Fruit fly (Drosophila melanogaster) whole organism, embryonic: ENCODE results near the gene Tpr2.
A peak's percentile ranks its signal among the peaks of the same experiment; 100 is the strongest.

ENCODE experiments used
- Aef1 ChIP-seq: fragments of 200-800 bp; sonication (Bioruptor generic); IDR thresholded peaks from 3 replicates; pipeline ENCODE4 v1.3.6; 2022; ENCODE audit warnings: missing biosample characterization, missing genetic modification characterization
- Atf3 ChIP-seq: fragments of 200-800 bp; sonication (Bioruptor generic); optimal IDR thresholded peaks from 3 replicates; lab custom pipeline; 2016; ENCODE audit warnings: missing biosample characterization, missing genetic modification characterization
- B-H1 ChIP-seq: fragments of 200-800 bp; sonication (Bioruptor generic); IDR thresholded peaks from 3 replicates; pipeline ENCODE4 v1.3.6; 2022; ENCODE audit warnings: missing biosample characterization, missing genetic modification characterization
- CG10267 ChIP-seq: fragments of 200-800 bp; sonication (Bioruptor generic); optimal IDR thresholded peaks from 2 replicates; lab custom pipeline; 2018; ENCODE audit warnings: missing biosample characterization, mild to moderate bottlenecking, missing genetic modification characterization, moderate library complexity
- CG10543 ChIP-seq: fragments of 200-800 bp; sonication (Bioruptor generic); optimal IDR thresholded peaks from 3 replicates; lab custom pipeline; 2017; ENCODE audit warnings: missing biosample characterization, mild to moderate bottlenecking, missing genetic modification characterization, moderate library complexity
- CG11696 ChIP-seq: fragments of 200-800 bp; sonication (Bioruptor generic); IDR thresholded peaks from 2 replicates; pipeline ENCODE4 v1.3.6; 2022; ENCODE audit warnings: missing biosample characterization, missing genetic modification characterization
- CG13424 ChIP-seq: fragments of 200-800 bp; sonication (Bioruptor generic); optimal IDR thresholded peaks from 2 replicates; lab custom pipeline; 2019; ENCODE audit warnings: missing biosample characterization, mild to moderate bottlenecking, missing genetic modification characterization, moderate library complexity
- CG13775 ChIP-seq: fragments of 200-800 bp; sonication (Bioruptor generic); optimal IDR thresholded peaks from 3 replicates; lab custom pipeline; 2017; ENCODE audit warnings: missing biosample characterization, mild to moderate bottlenecking, missing genetic modification characterization
- CG2120 ChIP-seq: fragments of 200-800 bp; sonication (Bioruptor generic); optimal IDR thresholded peaks from 3 replicates; lab custom pipeline; 2016; ENCODE audit warnings: missing biosample characterization, missing genetic modification characterization
- CG2875 ChIP-seq: fragments of 200-800 bp; sonication (Bioruptor generic); optimal IDR thresholded peaks from 2 replicates; lab custom pipeline; 2017; ENCODE audit warnings: missing biosample characterization, mild to moderate bottlenecking, missing genetic modification characterization, missing genetic modification reagents
- CG30403 ChIP-seq: fragments of 200-800 bp; sonication (Bioruptor generic); optimal IDR thresholded peaks from 3 replicates; lab custom pipeline; 2016; ENCODE audit warnings: missing biosample characterization, missing genetic modification characterization
- CG4730 ChIP-seq: fragments of 200-800 bp; sonication (Bioruptor generic); IDR thresholded peaks from 2 replicates; pipeline ENCODE4 v1.3.6; 2022; ENCODE audit warnings: missing biosample characterization, missing genetic modification characterization
- CG7556 ChIP-seq: fragments of 200-800 bp; sonication (Bioruptor generic); optimal IDR thresholded peaks from 2 replicates; lab custom pipeline; 2017; ENCODE audit warnings: missing biosample characterization, mild to moderate bottlenecking, missing genetic modification characterization
- CG7839 ChIP-seq: fragments of 200-800 bp; sonication (Bioruptor generic); optimal IDR thresholded peaks from 3 replicates; lab custom pipeline; 2018; ENCODE audit warnings: missing biosample characterization, mild to moderate bottlenecking, missing genetic modification characterization, moderate library complexity
- CG9215 ChIP-seq: fragments of 200-800 bp; sonication (Bioruptor generic); IDR thresholded peaks from 2 replicates; pipeline ENCODE4 v1.3.6; 2022; ENCODE audit warnings: missing biosample characterization, missing genetic modification characterization
- CrebB ChIP-seq: fragments of 200-800 bp; sonication (Bioruptor generic); optimal IDR thresholded peaks from 3 replicates; lab custom pipeline; 2018; ENCODE audit warnings: missing biosample characterization, mild to moderate bottlenecking, missing genetic modification characterization
- D ChIP-seq, 2 experiments: fragments of 200-800 bp in 1 of 2; fragments of >200 bp in 1 of 2; sonication (Bioruptor generic) in 1 of 2; optimal IDR thresholded peaks; 2 replicates in 1 of 2; 3 replicates in 1 of 2; lab custom pipeline; 2017; ENCODE audit warnings: mild to moderate bottlenecking in 1 of 2, missing biosample characterization in 1 of 2, missing genetic modification characterization in 1 of 2, missing genetic modification reagents in 1 of 2
- Fer2 ChIP-seq: fragments of 200-800 bp; sonication (Bioruptor generic); optimal IDR thresholded peaks from 2 replicates; lab custom pipeline; 2018; ENCODE audit warnings: missing biosample characterization, mild to moderate bottlenecking, missing genetic modification characterization, moderate library complexity
- HmgZ ChIP-seq: fragments of 200-800 bp; sonication (Bioruptor generic); optimal IDR thresholded peaks from 2 replicates; lab custom pipeline; 2018; ENCODE audit warnings: missing biosample characterization, mild to moderate bottlenecking, missing genetic modification characterization
- Jarid2 ChIP-seq: fragments of 200-800 bp; sonication (Bioruptor generic); optimal IDR thresholded peaks from 3 replicates; lab custom pipeline; 2017; ENCODE audit warnings: mild to moderate bottlenecking, missing biosample characterization, missing genetic modification reagents, missing genetic modification characterization
- Lim3 ChIP-seq: fragments of 200-800 bp; sonication (Bioruptor generic); IDR thresholded peaks from 2 replicates; pipeline ENCODE4 v1.3.6; 2022; ENCODE audit warnings: missing biosample characterization, missing genetic modification characterization
- NFAT ChIP-seq: fragments of 200-800 bp; sonication (Bioruptor generic); IDR thresholded peaks from 2 replicates; pipeline ENCODE4 v1.3.6; 2022; ENCODE audit warnings: missing biosample characterization, missing genetic modification characterization
- Nf-YA ChIP-seq: fragments of 200-800 bp; sonication (Bioruptor generic); IDR thresholded peaks from 2 replicates; pipeline ENCODE4 v1.3.6; 2022; ENCODE audit warnings: missing biosample characterization, missing genetic modification characterization
- Nf-YC ChIP-seq: fragments of 200-800 bp; optimal IDR thresholded peaks from 3 replicates; lab custom pipeline; 2019; ENCODE audit warnings: missing biosample characterization, mild to moderate bottlenecking, missing genetic modification characterization, moderate library complexity
- Pdp1 ChIP-seq, 2 experiments: fragments of 200-800 bp; sonication (Bioruptor generic); optimal IDR thresholded peaks; 3 replicates each; lab custom pipeline; 2016; ENCODE audit warnings: missing biosample characterization in 2 of 2, missing genetic modification characterization in 2 of 2, mild to moderate bottlenecking in 1 of 2, moderate library complexity in 1 of 2
- Sox102F ChIP-seq: fragments of 200-800 bp; sonication (Bioruptor generic); optimal IDR thresholded peaks from 2 replicates; lab custom pipeline; 2018; ENCODE audit warnings: missing biosample characterization, mild to moderate bottlenecking, missing genetic modification characterization, moderate library complexity
- ac ChIP-seq: fragments of 200-800 bp; sonication (Bioruptor generic); optimal IDR thresholded peaks from 3 replicates; lab custom pipeline; 2017; ENCODE audit warnings: missing biosample characterization, mild to moderate bottlenecking, missing genetic modification characterization
- ap ChIP-seq: fragments of 200-800 bp; sonication (Bioruptor generic); IDR thresholded peaks from 2 replicates; pipeline ENCODE4 v1.3.6; 2022; ENCODE audit warnings: missing biosample characterization, missing genetic modification characterization
- ash1 ChIP-seq: fragments of 200-800 bp; sonication (Bioruptor generic); optimal IDR thresholded peaks from 2 replicates; lab custom pipeline; 2018; ENCODE audit warnings: missing biosample characterization, mild to moderate bottlenecking, missing genetic modification characterization
- bowl ChIP-seq: fragments of 200-800 bp; sonication (Bioruptor generic); IDR thresholded peaks from 2 replicates; pipeline ENCODE4 v1.3.6; 2022; ENCODE audit warnings: missing biosample characterization, missing genetic modification characterization
- crc ChIP-seq: fragments of 200-800 bp; sonication (Bioruptor generic); optimal IDR thresholded peaks from 2 replicates; lab custom pipeline; 2016; ENCODE audit warnings: missing biosample characterization, missing genetic modification characterization
- crol ChIP-seq: fragments of 200-800 bp; sonication (Bioruptor generic); IDR thresholded peaks from 2 replicates; pipeline ENCODE4 v1.3.6; 2022; ENCODE audit warnings: missing biosample characterization, missing genetic modification characterization
- dati ChIP-seq: fragments of 200-800 bp; sonication (Bioruptor generic); IDR thresholded peaks from 2 replicates; pipeline ENCODE4 v1.3.6; 2022; ENCODE audit warnings: missing biosample characterization, missing genetic modification characterization
- exex ChIP-seq: fragments of 200-800 bp; sonication (Bioruptor generic); optimal IDR thresholded peaks from 4 replicates; lab custom pipeline; 2018; ENCODE audit warnings: missing biosample characterization, mild to moderate bottlenecking, missing genetic modification characterization, moderate library complexity
- fd96Cb ChIP-seq: fragments of 200-800 bp; sonication (Bioruptor generic); optimal IDR thresholded peaks from 2 replicates; lab custom pipeline; 2018; ENCODE audit warnings: missing biosample characterization, mild to moderate bottlenecking, missing genetic modification characterization, moderate library complexity
- gcm2 ChIP-seq: fragments of 200-800 bp; sonication (Bioruptor generic); optimal IDR thresholded peaks from 2 replicates; lab custom pipeline; 2016; ENCODE audit warnings: missing biosample characterization, missing genetic modification characterization
- knrl ChIP-seq: fragments of 200-800 bp; sonication (Bioruptor generic); IDR thresholded peaks from 3 replicates; pipeline ENCODE4 v1.3.6; 2022; ENCODE audit warnings: missing biosample characterization, missing genetic modification characterization; ENCODE audit not compliant: partially characterized antibody
- lab ChIP-seq: fragments of 200-800 bp; sonication (Bioruptor generic); optimal IDR thresholded peaks from 3 replicates; lab custom pipeline; 2017; ENCODE audit warnings: missing biosample characterization, missing genetic modification characterization, mild to moderate bottlenecking, moderate library complexity, missing genetic modification reagents
- lmd ChIP-seq: fragments of 200-800 bp; sonication (Bioruptor generic); IDR thresholded peaks from 2 replicates; pipeline ENCODE4 v1.3.6; 2022; ENCODE audit warnings: missing biosample characterization, missing genetic modification characterization
- lov ChIP-seq, 2 experiments: fragments of 200-800 bp in 1 of 2; fragments of >200 bp in 1 of 2; sonication (Bioruptor generic) in 1 of 2; IDR thresholded peaks in 1 of 2; optimal IDR thresholded peaks in 1 of 2; 2 replicates in 1 of 2; 3 replicates in 1 of 2; pipeline versions ENCODE4 v1.3.6 to Lab custom; 2017 to 2022; ENCODE audit warnings: missing biosample characterization in 1 of 2, missing genetic modification characterization in 1 of 2
- odd ChIP-seq: fragments of 200-800 bp; sonication (Bioruptor generic); optimal IDR thresholded peaks from 2 replicates; lab custom pipeline; 2017; ENCODE audit warnings: missing biosample characterization, mild to moderate bottlenecking, missing genetic modification characterization
- pita ChIP-seq: fragments of 200-800 bp; sonication (Bioruptor generic); optimal IDR thresholded peaks from 2 replicates; lab custom pipeline; 2017; ENCODE audit warnings: missing biosample characterization, mild to moderate bottlenecking, missing genetic modification characterization
- ro ChIP-seq: fragments of 200-800 bp; sonication (Bioruptor generic); IDR thresholded peaks from 2 replicates; pipeline ENCODE4 v1.3.6; 2022; ENCODE audit warnings: missing biosample characterization, missing genetic modification characterization
- slbo ChIP-seq: fragments of 200-800 bp; sonication (Bioruptor generic); IDR thresholded peaks from 2 replicates; pipeline ENCODE4 v1.3.6; 2022; ENCODE audit warnings: missing biosample characterization, missing genetic modification characterization
- toy ChIP-seq: fragments of 200-800 bp; sonication (Bioruptor generic); IDR thresholded peaks from 2 replicates; pipeline ENCODE4 v1.3.6; 2022; ENCODE audit warnings: missing biosample characterization, missing genetic modification characterization
- wdn ChIP-seq: fragments of 200-800 bp; sonication (Bioruptor generic); IDR thresholded peaks from 2 replicates; pipeline ENCODE4 v1.3.6; 2022; ENCODE audit warnings: missing biosample characterization, missing genetic modification characterization
- wor ChIP-seq: fragments of 200-800 bp; sonication (Bioruptor generic); IDR thresholded peaks from 2 replicates; pipeline ENCODE4 v1.3.6; 2022; ENCODE audit warnings: missing biosample characterization, missing genetic modification characterization

The Tpr2 gene

dm6 chr2L:16448451-16449206 lies 42.7 kb upstream of the Tpr2 start, which contains the start of gene CG5888 (continued):
- TF ChIP-seq Nf-YA (0 out of 2 replicates have a peak, but pooled peaks have one; percentile 22), CG11696 (GFP tag; lab: Robert Waterston, UW) (no peak), crol (GFP tag; lab: Robert Waterston, UW) (peak; percentile 82), wdn (GFP tag; lab: Robert Waterston, UW) (peak; percentile 51; the same call in 1 of the 2 replicates), NFAT (GFP tag; lab: Robert Waterston, UW) (no peak), CG9215 (GFP tag; lab: Robert Waterston, UW) (peak; percentile 35; the same call in 1 of the 2 replicates), Aef1 (no peak; the same call in 2 of the 3 replicates), lab (GFP tag; lab: Kevin White, UChicago) (peak; percentile 43), HmgZ (no peak), pita (GFP tag; lab: Kevin White, UChicago) (no peak), Sox102F (peak; percentile 74), Fer2 (tag; lab: Kevin White, UChicago) (no peak), CG30403 (GFP tag; lab: Kevin White, UChicago) (peak; percentile 63), D (optimal IDR thresholded peaks at IDR 0.05; lab: Kevin White, UChicago) (no peak), D (GFP tag; optimal IDR thresholded peaks at IDR 0.05; lab: Kevin White, UChicago) (peak; percentile 76), bowl (GFP tag; lab: Robert Waterston, UW) (peak; percentile 35; the same call in 1 of the 2 replicates), ash1 (no peak), Nf-YC (tag; lab: Kevin White, UChicago) (peak; percentile 29), CG2120 (GFP tag; lab: Kevin White, UChicago) (peak; percentile 10), crc (GFP tag; lab: Kevin White, UChicago) (no peak), Atf3 (GFP tag; lab: Kevin White, UChicago) (no peak), Lim3 (peak; percentile 47; the same call in 1 of the 2 replicates), ap (GFP tag; lab: Robert Waterston, UW) (peak; percentile 49), exex (tag; lab: Kevin White, UChicago) (no peak), gcm2 (GFP tag; lab: Kevin White, UChicago) (no peak), Jarid2 (GFP tag; lab: Kevin White, UChicago) (no peak), CG2875 (GFP tag; lab: Kevin White, UChicago) (peak; percentile 56), slbo (GFP tag; lab: Robert Waterston, UW) (peak; percentile 70), CG7556 (GFP tag; lab: Kevin White, UChicago) (peak; percentile 90), CG7839 (tag; lab: Kevin White, UChicago) (peak; percentile 67), B-H1 (GFP tag; lab: Robert Waterston, UW) (peak; percentile 27; the same call in 2 of the 3 replicates), wor (GFP tag; lab: Robert Waterston, UW) (peak; percentile 68), CG4730 (0 out of 2 replicates have a peak, but pooled peaks have one; percentile 31), odd (GFP tag; lab: Kevin White, UChicago) (peak; percentile 74), lmd (GFP tag; lab: Robert Waterston, UW) (peak; percentile 64), knrl (GFP tag; lab: Robert Waterston, UW) (0 out of 3 replicates have a peak, but pooled peaks have one; percentile 36), CG13424 (tag; lab: Kevin White, UChicago) (peak; percentile 84), CrebB (tag; lab: Kevin White, UChicago) (no peak), CG10267 (peak; percentile 65), toy (GFP tag; lab: Robert Waterston, UW) (no peak), fd96Cb (tag; lab: Kevin White, UChicago) (peak; percentile 64), ro (peak; percentile 66; the same call in 1 of the 2 replicates), lov (optimal IDR thresholded peaks at IDR 0.05; lab: Kevin White, UChicago) (no peak), lov (GFP tag; IDR thresholded peaks at IDR 0.05; lab: Robert Waterston, UW) (peak; percentile 7; the same call in 1 of the 3 replicates), Pdp1 (GFP tag; optimal IDR thresholded peaks at IDR 0.05; lab: Kevin White, UChicago) (peak in 1 of 2 experiments; percentile 3), ac (GFP tag; lab: Kevin White, UChicago) (peak; percentile 63), CG10543 (GFP tag; lab: Kevin White, UChicago) (peak; percentile 50), dati (GFP tag; lab: Robert Waterston, UW) (no peak), CG13775 (GFP tag; lab: Kevin White, UChicago) (peak; percentile 74)
